Worm (Caenorhabditis elegans) whole organism, L3 larva: Measurements from ENCODE around the gene lurp-4.

Experiments used
- ceh-9 ChIP-seq: sonication (generic microtip); optimal IDR thresholded peaks from 2 replicates; lab custom pipeline; 2018; ENCODE audit warnings: missing biosample characterization, missing genetic modification characterization
- unc-62 ChIP-seq: fragments of 150-350 bp; sonication (generic microtip); optimal IDR thresholded peaks from 4 replicates; lab custom pipeline; 2014; ENCODE audit warnings: missing biosample characterization, missing genetic modification reagents, missing genetic modification characterization
- ztf-11 ChIP-seq: fragments of 150-350 bp; optimal IDR thresholded peaks from 2 replicates; lab custom pipeline; 2014; ENCODE audit warnings: missing biosample characterization, missing genetic modification characterization
- ztf-4 ChIP-seq: fragments of 150-350 bp; optimal IDR thresholded peaks from 2 replicates; lab custom pipeline; 2014; ENCODE audit warnings: missing biosample characterization, missing genetic modification characterization

DNA sequence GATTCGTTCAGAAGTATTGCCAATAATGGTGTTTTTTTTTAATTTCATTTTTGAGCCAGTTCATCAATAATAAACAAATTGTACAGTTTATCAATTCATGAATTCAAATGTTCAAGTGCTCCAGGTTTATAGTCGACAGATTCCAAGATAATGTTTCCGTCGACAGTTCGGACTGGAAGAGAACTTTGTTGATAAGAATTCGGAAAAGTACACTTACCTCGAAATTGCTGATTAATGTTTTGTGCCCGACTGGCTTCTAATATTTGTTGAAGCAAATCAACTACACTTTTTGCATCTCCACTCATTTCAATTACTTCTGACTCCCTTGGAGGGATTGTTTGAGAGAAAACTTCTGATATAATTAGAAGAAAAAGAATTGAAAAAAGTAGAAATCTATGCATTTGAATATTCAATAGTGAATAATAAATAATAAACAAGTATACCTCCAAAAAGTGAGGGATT is 43.3 kb upstream of the lurp-4 start, which contains the start of gene W07G4.8:
- TF ChIP-seq unc-62 (GFP tag; lab: Kevin White, UChicago) (no peak), ztf-4 (no peak), ceh-9 (tag; lab: Kevin White, UChicago) (no peak), ztf-11 (tag; lab: Kevin White, UChicago) (no peak)
